Fruit fly (Drosophila melanogaster) S2 (cell line): Measurements from ENCODE around the gene Hakai.

Experiments used
- CG8478 ChIP-seq: fragments of >200 bp; optimal IDR thresholded peaks from 2 replicates; lab custom pipeline; 2018
- CTCF ChIP-seq, 2 experiments: fragments of >200 bp; optimal IDR thresholded peaks; 2 replicates each; lab custom pipeline; 2018

DNA sequence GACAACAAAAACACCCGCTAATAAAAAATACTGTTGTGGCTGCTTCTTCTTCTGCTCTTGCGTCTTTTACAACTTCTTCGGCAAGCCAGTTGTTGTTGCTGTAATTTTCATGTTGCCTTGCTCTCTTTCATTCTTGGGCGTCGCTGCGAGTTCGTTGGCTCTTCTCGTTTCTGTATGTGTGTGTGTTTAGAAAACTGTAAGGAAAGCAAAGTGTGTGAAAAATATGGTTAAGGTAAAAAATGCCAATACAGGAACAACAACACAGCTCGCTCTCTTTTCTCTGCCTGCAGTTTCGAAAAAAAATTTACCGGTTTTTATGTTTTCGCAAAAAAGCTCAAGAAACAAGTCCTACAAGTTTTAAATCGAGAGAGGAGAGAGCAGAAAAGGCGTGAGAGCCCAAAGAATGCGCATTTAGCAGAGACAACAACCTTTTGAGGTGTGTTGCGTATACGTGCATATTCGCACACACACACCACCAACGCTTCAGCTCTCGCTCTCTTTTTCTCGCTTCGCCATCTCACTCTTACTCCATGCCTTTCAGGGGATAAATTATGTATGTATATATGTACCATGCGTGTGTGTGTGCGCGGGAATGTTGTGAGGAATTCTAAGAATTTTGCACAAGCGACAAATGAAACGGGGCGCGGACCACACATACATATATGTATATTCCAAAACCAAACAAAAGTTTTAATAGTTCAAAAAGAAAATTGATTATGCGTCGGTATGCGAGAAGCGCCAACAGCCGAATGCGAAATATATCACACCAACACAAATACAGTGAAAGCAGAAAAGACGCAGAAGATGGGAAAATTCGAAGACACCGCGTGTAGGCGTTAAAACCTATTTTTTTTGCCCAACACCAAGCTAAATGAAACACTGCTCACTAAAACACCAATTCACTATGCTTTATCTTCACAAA, 10.4 kb downstream of the Hakai start:
- TF ChIP-seq CG8478: no peak
- TF ChIP-seq CTCF (optimal IDR thresholded peaks at IDR 0.05; lab: Kevin White, UChicago): no peak
